Worm (Caenorhabditis elegans): ENCODE measurements around the gene tgt-2.

The tgt-2 gene

ce11 chrV:19049140-19050092 lies 51.3 kb downstream of the tgt-2 start (continued):
- TF ChIP-seq hlh-11 (tag; optimal IDR thresholded peaks at IDR 0.05) (peak; percentile 46), nhr-77 (tag; optimal IDR thresholded peaks at IDR 0.05) (peak; percentile 29), dve-1 (tag; optimal IDR thresholded peaks at IDR 0.05; ENCODE audit: insufficient read depth) (peak; percentile 80), Y5F2A.4 (GFP tag; optimal IDR thresholded peaks at IDR 0.05) (no peak), egl-27 (tag; optimal IDR thresholded peaks at IDR 0.05) (no peak), arid-1 (GFP tag; conservative IDR thresholded peaks at IDR 0.05) (no peak), mep-1 (tag; optimal IDR thresholded peaks at IDR 0.05) (peak; percentile 11)

- no peak for TF ChIP-seq lin-29 (GFP tag; IDR thresholded peaks at IDR 0.05)
- TF ChIP-seq mxl-3 (GFP tag; optimal IDR thresholded peaks at IDR 0.05): peak; percentile 26
- peak in 1 of 2 experiments; percentile 75 for TF ChIP-seq unc-62 (GFP tag; optimal IDR thresholded peaks at IDR 0.05 in 1 of 2)
- TF ChIP-seq unc-62 (tag; optimal IDR thresholded peaks at IDR 0.05): no peak
- TF ChIP-seq mep-1 (tag; optimal IDR thresholded peaks at IDR 0.05): no peak
- peak; percentile 49; the same call in 1 of the 2 replicates for TF ChIP-seq set-16 (GFP tag; IDR thresholded peaks at IDR 0.05)
- peak; percentile 68; the same call in 1 of the 2 replicates for TF ChIP-seq F44E2.7 (GFP tag; IDR thresholded peaks at IDR 0.05)
- TF ChIP-seq dmd-6 (GFP tag; IDR thresholded peaks at IDR 0.05): peak; percentile 7; the same call in 1 of the 2 replicates
- TF ChIP-seq lin-13 (GFP tag; optimal IDR thresholded peaks at IDR 0.05): peak; percentile 41
- no peak for TF ChIP-seq hif-1 (tag; optimal IDR thresholded peaks at IDR 0.05)
- peak; percentile 69 for TF ChIP-seq egl-43 (GFP tag; IDR thresholded peaks at IDR 0.05)
- peak; percentile 24 for TF ChIP-seq spr-1 (tag; optimal IDR thresholded peaks at IDR 0.05)
- TF ChIP-seq arid-1 (GFP tag; conservative IDR thresholded peaks at IDR 0.05): peak; percentile 63; the same call in 1 of the 2 replicates
- TF ChIP-seq php-3 (GFP tag; IDR thresholded peaks at IDR 0.05): 0 out of 2 replicates have a peak, but pooled peaks have one; percentile 25
Observed at ce11 chrV:19050438-19050837, 52.3 kb downstream of the tgt-2 start, which contains the start of gene asp-1. Gene asp-1 (minus strand): TSS chrV:19050752.
